ENCODE assay signal across 6 worm cellular contexts in the genomic region with DNA sequence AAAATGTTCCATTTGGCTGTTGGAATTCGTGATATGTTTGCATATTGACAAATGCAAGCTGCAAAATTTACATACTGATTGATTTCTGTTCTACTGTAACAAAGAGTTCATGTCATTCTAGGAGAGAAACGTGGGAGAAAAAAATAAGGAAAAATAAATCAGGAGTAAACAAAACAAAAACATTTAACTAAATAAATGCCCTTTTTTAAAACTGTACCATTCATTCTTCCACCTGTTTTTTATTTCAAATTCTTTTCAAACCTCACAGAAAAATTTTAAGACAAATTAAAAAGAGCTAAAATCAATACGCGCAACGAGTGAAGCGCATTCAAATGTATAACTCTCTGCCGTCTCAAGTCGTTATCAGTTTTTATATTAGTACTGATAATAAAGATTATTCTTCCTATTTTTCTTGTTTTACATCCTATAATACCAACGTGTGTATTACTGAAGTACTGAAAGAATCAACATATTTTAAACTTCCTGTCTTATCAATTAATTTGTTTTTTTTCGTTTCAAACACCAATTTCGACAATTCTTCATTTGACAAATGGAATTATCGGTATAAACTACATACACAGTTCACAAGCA.
TF ChIP-seq lines count a peak whose summit lies in the region.

A gene (minus strand): TSS at position 51 of the 591 bp plus-strand sequence.

TF ChIP-seq in whole organism, L1 larva, 84 proteins besides CTCF, POLR2A, EP300 and RAD21:
- TF ChIP-seq mef-2 (tag; optimal IDR thresholded peaks at IDR 0.05; lab: Kevin White, UChicago) = no peak
- TF ChIP-seq mep-1 (tag; optimal IDR thresholded peaks at IDR 0.05; lab: Kevin White, UChicago) = no peak
- no peak for TF ChIP-seq ceh-8 (GFP tag; optimal IDR thresholded peaks at IDR 0.05; lab: Kevin White, UChicago)
- TF ChIP-seq tlp-1 (tag; optimal IDR thresholded peaks at IDR 0.05; lab: Kevin White, UChicago) = peak; percentile 14
- TF ChIP-seq fkh-8 (tag; optimal IDR thresholded peaks at IDR 0.05; lab: Kevin White, UChicago) = no peak
- no peak for TF ChIP-seq efl-1 (optimal IDR thresholded peaks at IDR 0.05; lab: Kevin White, UChicago)
- no peak for TF ChIP-seq efl-1 (GFP tag; optimal IDR thresholded peaks at IDR 0.05 in 1 of 2; lab: Kevin White, UChicago)
- TF ChIP-seq fkh-4 (tag; optimal IDR thresholded peaks at IDR 0.05; lab: Kevin White, UChicago; ENCODE audit: borderline replicate concordance) = no peak
- no peak for TF ChIP-seq lin-39 (tag; optimal IDR thresholded peaks at IDR 0.05; lab: Kevin White, UChicago)
- peak; percentile 23 for TF ChIP-seq pqm-1 (tag; optimal IDR thresholded peaks at IDR 0.05; lab: Kevin White, UChicago)
- TF ChIP-seq elt-2 (tag; optimal IDR thresholded peaks at IDR 0.05; lab: Kevin White, UChicago) = peak; percentile 87
- peak; percentile 76 for TF ChIP-seq jun-1 (tag; optimal IDR thresholded peaks at IDR 0.05; lab: Kevin White, UChicago)
- no peak for TF ChIP-seq unc-130 (tag; optimal IDR thresholded peaks at IDR 0.05; lab: Kevin White, UChicago)
- no peak for TF ChIP-seq nhr-47 (tag; optimal IDR thresholded peaks at IDR 0.05; lab: Kevin White, UChicago)

TF ChIP-seq in whole organism, L2 larva, 48 proteins besides CTCF, POLR2A, EP300 and RAD21 (continues in another document):
- TF ChIP-seq ZK546.5 (tag; optimal IDR thresholded peaks at IDR 0.05; lab: Kevin White, UChicago) (no peak), ceh-82 (tag; optimal IDR thresholded peaks at IDR 0.05; lab: Kevin White, UChicago) (no peak), lin-11 (tag; optimal IDR thresholded peaks at IDR 0.05; lab: Kevin White, UChicago) (no peak), fos-1 (tag; optimal IDR thresholded peaks at IDR 0.05; lab: Kevin White, UChicago) (peak; percentile 74), nhr-77 (tag; optimal IDR thresholded peaks at IDR 0.05; lab: Kevin White, UChicago) (no peak), unc-39 (tag; optimal IDR thresholded peaks at IDR 0.05; lab: Kevin White, UChicago) (no peak), skn-1 (tag; optimal IDR thresholded peaks at IDR 0.05; lab: Kevin White, UChicago) (peak; percentile 55), elt-3 (tag; optimal IDR thresholded peaks at IDR 0.05; lab: Kevin White, UChicago) (no peak), crh-2 (tag; optimal IDR thresholded peaks at IDR 0.05; lab: Kevin White, UChicago) (peak; percentile 56), sma-3 (GFP tag; optimal IDR thresholded peaks at IDR 0.05; lab: Kevin White, UChicago) (no peak), nhr-237 (tag; optimal IDR thresholded peaks at IDR 0.05; lab: Kevin White, UChicago) (no peak), mdl-1 (tag; optimal IDR thresholded peaks at IDR 0.05; lab: Kevin White, UChicago) (no peak), nhr-6 (tag; optimal IDR thresholded peaks at IDR 0.05; lab: Kevin White, UChicago) (no peak), aly-2 (tag; optimal IDR thresholded peaks at IDR 0.05; lab: Kevin White, UChicago) (no peak), lsy-2 (tag; optimal IDR thresholded peaks at IDR 0.05; lab: Kevin White, UChicago) (no peak)

TF ChIP-seq in whole organism, L3 larva, 47 proteins besides CTCF, POLR2A, EP300 and RAD21 (continues in another document):
- TF ChIP-seq nhr-76 (tag; optimal IDR thresholded peaks at IDR 0.05; lab: Kevin White, UChicago) (no peak), nhr-77 (tag; optimal IDR thresholded peaks at IDR 0.05; lab: Kevin White, UChicago) (no peak), elt-3 (tag; optimal IDR thresholded peaks at IDR 0.05; lab: Kevin White, UChicago) (no peak), snpc-4 (tag; optimal IDR thresholded peaks at IDR 0.05; lab: Kevin White, UChicago) (no peak), nhr-28 (tag; optimal IDR thresholded peaks at IDR 0.05; lab: Kevin White, UChicago) (no peak), jun-1 (tag; optimal IDR thresholded peaks at IDR 0.05; lab: Kevin White, UChicago) (peak; percentile 80), zag-1 (tag; optimal IDR thresholded peaks at IDR 0.05; lab: Kevin White, UChicago) (no peak), egl-5 (tag; optimal IDR thresholded peaks at IDR 0.05; lab: Kevin White, UChicago) (no peak), egl-27 (tag; optimal IDR thresholded peaks at IDR 0.05; lab: Kevin White, UChicago) (no peak), aly-2 (tag; optimal IDR thresholded peaks at IDR 0.05; lab: Kevin White, UChicago) (no peak), nfya-1 (tag; optimal IDR thresholded peaks at IDR 0.05; lab: Kevin White, UChicago; ENCODE audit: insufficient read depth) (no peak), mml-1 (tag; optimal IDR thresholded peaks at IDR 0.05; lab: Kevin White, UChicago) (no peak), nhr-12 (tag; optimal IDR thresholded peaks at IDR 0.05; lab: Kevin White, UChicago) (no peak), mdl-1 (tag; optimal IDR thresholded peaks at IDR 0.05; lab: Kevin White, UChicago) (no peak), elt-2 (tag; optimal IDR thresholded peaks at IDR 0.05; lab: Kevin White, UChicago) (peak; percentile 94), ceh-9 (tag; optimal IDR thresholded peaks at IDR 0.05; lab: Kevin White, UChicago) (no peak)

TF ChIP-seq in whole organism, L4 larva, 104 proteins besides CTCF, POLR2A, EP300 and RAD21 (continues in another document):
- TF ChIP-seq unc-62 (GFP tag; optimal IDR thresholded peaks at IDR 0.05 in 1 of 2; lab: Kevin White, UChicago) (peak in 1 of 2 experiments; percentile 20), unc-62 (tag; optimal IDR thresholded peaks at IDR 0.05; lab: Kevin White, UChicago) (no peak), hlh-11 (tag; optimal IDR thresholded peaks at IDR 0.05; lab: Kevin White, UChicago) (peak; percentile 54), zfp-3 (GFP tag; conservative IDR thresholded peaks at IDR 0.05; lab: Robert Waterston, UW) (no peak), aly-2 (tag; optimal IDR thresholded peaks at IDR 0.05; lab: Kevin White, UChicago) (no peak), sdz-12 (GFP tag; optimal IDR thresholded peaks at IDR 0.05; lab: Kevin White, UChicago) (no peak), F37D6.2 (tag; optimal IDR thresholded peaks at IDR 0.05; lab: Kevin White, UChicago) (no peak), nhr-77 (tag; optimal IDR thresholded peaks at IDR 0.05; lab: Kevin White, UChicago) (peak; percentile 79), madf-5 (GFP tag; IDR thresholded peaks at IDR 0.05; lab: Robert Waterston, UW) (no peak), dve-1 (tag; optimal IDR thresholded peaks at IDR 0.05; lab: Kevin White, UChicago; ENCODE audit: insufficient read depth) (peak; percentile 66), nhr-28 (tag; optimal IDR thresholded peaks at IDR 0.05; lab: Kevin White, UChicago) (peak; percentile 73), F49E8.2 (tag; optimal IDR thresholded peaks at IDR 0.05; lab: Kevin White, UChicago; ENCODE audit: borderline replicate concordance) (no peak), hmg-1.1 (GFP tag; IDR thresholded peaks at IDR 0.05; lab: Robert Waterston, UW) (no peak), nhr-6 (tag; optimal IDR thresholded peaks at IDR 0.05; lab: Kevin White, UChicago) (no peak), dmd-6 (GFP tag; IDR thresholded peaks at IDR 0.05; lab: Robert Waterston, UW) (peak; percentile 46)

TF ChIP-seq in whole organism, late embryonic, 69 proteins besides CTCF, POLR2A, EP300 and RAD21:
- TF ChIP-seq ceh-45 (GFP tag; IDR thresholded peaks at IDR 0.05; lab: Robert Waterston, UW) (no peak), elt-2 (tag; optimal IDR thresholded peaks at IDR 0.05; lab: Kevin White, UChicago) (peak; percentile 78)

TF ChIP-seq in whole organism, young adult, 124 proteins besides CTCF, POLR2A, EP300 and RAD21:
- TF ChIP-seq rcor-1 (GFP tag; IDR thresholded peaks at IDR 0.05; lab: Robert Waterston, UW) = no peak
- TF ChIP-seq nhr-80 (tag; optimal IDR thresholded peaks at IDR 0.05; lab: Kevin White, UChicago) = peak; percentile 60
- no peak for TF ChIP-seq ceh-40 (GFP tag; IDR thresholded peaks at IDR 0.05; lab: Robert Waterston, UW)
- no peak for TF ChIP-seq ceh-100 (GFP tag; IDR thresholded peaks at IDR 0.05; lab: Robert Waterston, UW)
